Fruit fly (Drosophila melanogaster) whole organism, embryonic: ENCODE data around the gene Prp31.

Experiments used
- ATbp ChIP-seq: fragments of 200-800 bp; sonication (Bioruptor generic); optimal IDR thresholded peaks from 2 replicates; lab custom pipeline; 2017; ENCODE audit warnings: missing biosample characterization, mild to moderate bottlenecking, missing genetic modification characterization, missing genetic modification reagents
- CG10979 ChIP-seq: fragments of 200-800 bp; sonication (Bioruptor generic); optimal IDR thresholded peaks from 2 replicates; lab custom pipeline; 2018; ENCODE audit warnings: missing biosample characterization, mild to moderate bottlenecking, missing genetic modification characterization, moderate library complexity
- CG4328 ChIP-seq: fragments of 200-800 bp; sonication (Bioruptor generic); optimal IDR thresholded peaks from 3 replicates; lab custom pipeline; 2017; ENCODE audit warnings: missing biosample characterization, missing genetic modification reagents, missing genetic modification characterization
- CG7839 ChIP-seq: fragments of 200-800 bp; sonication (Bioruptor generic); optimal IDR thresholded peaks from 3 replicates; lab custom pipeline; 2018; ENCODE audit warnings: missing biosample characterization, mild to moderate bottlenecking, missing genetic modification characterization, moderate library complexity
- CG9215 ChIP-seq: fragments of 200-800 bp; sonication (Bioruptor generic); IDR thresholded peaks from 2 replicates; pipeline ENCODE4 v1.3.6; 2022; ENCODE audit warnings: missing biosample characterization, missing genetic modification characterization
- HLH3B ChIP-seq: fragments of 200-800 bp; sonication (Bioruptor generic); IDR thresholded peaks from 2 replicates; pipeline ENCODE4 v1.3.6; 2022; ENCODE audit warnings: missing biosample characterization, missing genetic modification characterization
- Optix ChIP-seq: fragments of 200-800 bp; sonication (Bioruptor generic); IDR thresholded peaks from 3 replicates; pipeline ENCODE4 v1.3.6; 2022; ENCODE audit warnings: missing biosample characterization, missing genetic modification characterization
- chinmo ChIP-seq: fragments of 200-800 bp; sonication (Bioruptor generic); IDR thresholded peaks from 4 replicates; pipeline ENCODE4 v1.3.6; 2022; ENCODE audit warnings: missing biosample characterization, missing genetic modification characterization; ENCODE audit not compliant: partially characterized antibody
- eve ChIP-seq, 2 experiments: fragments of >200 bp; optimal IDR thresholded peaks; 2 replicates each; lab custom pipeline; 2017; ENCODE audit warnings: missing biosample characterization in 2 of 2, missing genetic modification characterization in 2 of 2

- TF ChIP-seq eve (GFP tag; optimal IDR thresholded peaks at IDR 0.05; lab: Kevin White, UChicago) (no peak), CG9215 (no peak), CG10979 (no peak), chinmo (no peak), ATbp (no peak), Optix (GFP tag; lab: Robert Waterston, UW) (no peak), HLH3B (GFP tag; lab: Robert Waterston, UW) (no peak), CG7839 (tag; lab: Kevin White, UChicago) (no peak), CG4328 (GFP tag; lab: Kevin White, UChicago) (no peak)
Observed at dm6 chr3L:15189707-15190106, 30.8 kb downstream of the Prp31 start.
